Worm (Caenorhabditis elegans) whole organism, L4 larva: ENCODE data around the gene fbxb-65.

Source experiments
- F37D6.2 ChIP-seq: sonication (generic microtip); optimal IDR thresholded peaks from 2 replicates; lab custom pipeline; 2016; ENCODE audit warnings: mild to moderate bottlenecking, missing genetic modification characterization, missing compliant biosample characterization
- F49E8.2 ChIP-seq: sonication (generic microtip); optimal IDR thresholded peaks from 2 replicates; lab custom pipeline; 2016; ENCODE audit warnings: missing compliant biosample characterization, mild to moderate bottlenecking, missing genetic modification characterization, borderline replicate concordance
- T26A8.4 ChIP-seq: fragments of 200-800 bp; sonication (Bioruptor generic); IDR thresholded peaks from 2 replicates; pipeline ENCODE4 v1.3.6; 2022; ENCODE audit warnings: missing genetic modification characterization, missing compliant biosample characterization
- Y48G9A.11 ChIP-seq: fragments of 200-800 bp; sonication (Bioruptor generic); IDR thresholded peaks from 2 replicates; pipeline ENCODE4 v1.3.6; 2022; ENCODE audit warnings: missing genetic modification reagents, missing genetic modification characterization, missing compliant biosample characterization
- ZK337.2 ChIP-seq: fragments of 200-800 bp; sonication (Bioruptor generic); IDR thresholded peaks from 2 replicates; pipeline ENCODE4 v1.3.6; 2022; ENCODE audit warnings: missing genetic modification reagents, missing genetic modification characterization, missing compliant biosample characterization
- aha-1 ChIP-seq: fragments of 150-350 bp; peaks from one replicate; lab custom pipeline; 2014; ENCODE audit warnings: missing biosample characterization, missing genetic modification characterization
- ama-1 ChIP-seq: fragments of 150-350 bp; optimal IDR thresholded peaks from 2 replicates; lab custom pipeline; 2014; ENCODE audit warnings: inconsistent platforms, mixed read lengths
- ceh-20 ChIP-seq: fragments of 200-800 bp; sonication (Bioruptor generic); IDR thresholded peaks from 2 replicates; pipeline ENCODE4 v1.3.6; 2022; ENCODE audit warnings: missing genetic modification reagents, missing genetic modification characterization, missing compliant biosample characterization
- ceh-28 ChIP-seq: fragments of 150-350 bp; optimal IDR thresholded peaks from 2 replicates; lab custom pipeline; 2014; ENCODE audit warnings: missing biosample characterization, missing genetic modification reagents, missing genetic modification characterization
- ceh-62 ChIP-seq: sonication (generic microtip); optimal IDR thresholded peaks from 2 replicates; lab custom pipeline; 2017; ENCODE audit warnings: missing biosample characterization, missing genetic modification characterization
- ceh-82 ChIP-seq: sonication (generic microtip); optimal IDR thresholded peaks from 2 replicates; lab custom pipeline; 2017; ENCODE audit warnings: missing biosample characterization, missing genetic modification characterization
- ctbp-1 ChIP-seq: fragments of 200-800 bp; sonication (Bioruptor generic); IDR thresholded peaks from 2 replicates; pipeline ENCODE4 v1.3.6; 2022; ENCODE audit warnings: missing genetic modification reagents, missing genetic modification characterization, missing compliant biosample characterization
- daf-12 ChIP-seq: fragments of 150-350 bp; optimal IDR thresholded peaks from 2 replicates; lab custom pipeline; 2014; ENCODE audit warnings: missing biosample characterization, missing genetic modification reagents, missing genetic modification characterization
- dmd-6 ChIP-seq: fragments of 200-800 bp; sonication (Bioruptor generic); IDR thresholded peaks from 2 replicates; pipeline ENCODE4 v1.3.6; 2022; ENCODE audit warnings: missing genetic modification reagents, missing genetic modification characterization, missing compliant biosample characterization
- dmd-8 ChIP-seq: fragments of 200-800 bp; sonication (Bioruptor generic); IDR thresholded peaks from 2 replicates; pipeline ENCODE4 v1.3.6; 2022; ENCODE audit warnings: missing genetic modification characterization, missing compliant biosample characterization
- dmd-9 ChIP-seq: fragments of 200-800 bp; sonication (Bioruptor generic); IDR thresholded peaks from 2 replicates; pipeline ENCODE4 v1.3.6; 2022; ENCODE audit warnings: missing genetic modification reagents, missing genetic modification characterization, missing compliant biosample characterization
- egl-43 ChIP-seq: fragments of 200-800 bp; sonication (Bioruptor generic); IDR thresholded peaks from 2 replicates; pipeline ENCODE4 v1.3.6; 2022; ENCODE audit warnings: missing genetic modification reagents, missing genetic modification characterization, missing compliant biosample characterization
- lim-7 ChIP-seq: fragments of 200-800 bp; sonication (Bioruptor generic); IDR thresholded peaks from 2 replicates; pipeline ENCODE4 v1.3.6; 2022; ENCODE audit warnings: missing genetic modification characterization, missing compliant biosample characterization
- lin-38 ChIP-seq: fragments of 200-800 bp; sonication (Bioruptor generic); IDR thresholded peaks from 2 replicates; pipeline ENCODE4 v1.3.6; 2022; ENCODE audit warnings: missing genetic modification reagents, missing genetic modification characterization, missing compliant biosample characterization
- lin-39 ChIP-seq: fragments of 150-350 bp; optimal IDR thresholded peaks from 2 replicates; lab custom pipeline; 2014; ENCODE audit warnings: missing biosample characterization, missing genetic modification reagents, missing genetic modification characterization
- lir-3 ChIP-seq: sonication (generic microtip); optimal IDR thresholded peaks from 2 replicates; lab custom pipeline; 2016; ENCODE audit warnings: mild to moderate bottlenecking, missing genetic modification characterization, missing compliant biosample characterization
- mdl-1 ChIP-seq, 2 experiments: fragments of 150-350 bp in 1 of 2; sonication (generic microtip) in 1 of 2; optimal IDR thresholded peaks; 2 replicates each; lab custom pipeline; 2014 to 2017; ENCODE audit warnings: missing biosample characterization in 2 of 2, missing genetic modification characterization in 2 of 2
- mdt-29 ChIP-seq: fragments of 200-800 bp; sonication (Bioruptor generic); IDR thresholded peaks from 2 replicates; pipeline ENCODE4 v1.3.6; 2022; ENCODE audit warnings: missing genetic modification reagents, missing genetic modification characterization, missing compliant biosample characterization
- nhr-102 ChIP-seq: sonication (generic microtip); optimal IDR thresholded peaks from 2 replicates; lab custom pipeline; 2016; ENCODE audit warnings: mild to moderate bottlenecking, missing genetic modification characterization, moderate library complexity, missing compliant biosample characterization
- nhr-111 ChIP-seq: fragments of 200-800 bp; sonication (Bioruptor generic); optimal IDR thresholded peaks from 2 replicates; lab custom pipeline; 2018; ENCODE audit warnings: mild to moderate bottlenecking, missing genetic modification characterization, missing compliant biosample characterization
- nhr-237 ChIP-seq: sonication (generic microtip); optimal IDR thresholded peaks from 2 replicates; lab custom pipeline; 2017; ENCODE audit warnings: missing biosample characterization, missing genetic modification characterization
- nhr-41 ChIP-seq: fragments of 200-800 bp; sonication (Bioruptor generic); IDR thresholded peaks from 2 replicates; pipeline ENCODE4 v1.3.6; 2022; ENCODE audit warnings: missing genetic modification reagents, missing genetic modification characterization, missing compliant biosample characterization
- rbr-2 ChIP-seq: sonication (generic microtip); optimal IDR thresholded peaks from 2 replicates; lab custom pipeline; 2016; ENCODE audit warnings: missing genotype, missing genetic modification characterization, missing compliant biosample characterization
- snpc-4 ChIP-seq: fragments of 150-350 bp; optimal IDR thresholded peaks from 2 replicates; lab custom pipeline; 2014; ENCODE audit warnings: missing biosample characterization, missing genetic modification characterization
- spr-1 ChIP-seq: sonication (generic microtip); optimal IDR thresholded peaks from 2 replicates; lab custom pipeline; 2016; ENCODE audit warnings: mild to moderate bottlenecking, missing genetic modification characterization, missing compliant biosample characterization
- spr-3 ChIP-seq: fragments of 200-800 bp; sonication (Bioruptor generic); optimal IDR thresholded peaks from 2 replicates; lab custom pipeline; 2018; ENCODE audit warnings: mild to moderate bottlenecking, missing genetic modification characterization, missing compliant biosample characterization
- tag-97 ChIP-seq: fragments of 200-800 bp; sonication (Bioruptor generic); IDR thresholded peaks from 2 replicates; pipeline ENCODE4 v1.3.6; 2022; ENCODE audit warnings: missing genetic modification characterization, missing compliant biosample characterization
- unc-39 ChIP-seq: sonication (generic microtip); optimal IDR thresholded peaks from 2 replicates; lab custom pipeline; 2017; ENCODE audit warnings: missing biosample characterization, missing genetic modification characterization
- unc-62 ChIP-seq, 3 experiments: fragments of 150-350 bp in 1 of 3; sonication (generic microtip); optimal IDR thresholded peaks in 2 of 3; peaks in 1 of 3; 1 replicate in 1 of 3; 2 replicates in 2 of 3; lab custom pipeline; 2014 to 2017; ENCODE audit warnings: missing biosample characterization in 3 of 3, missing genetic modification characterization in 3 of 3, missing genetic modification reagents in 3 of 3, missing genotype in 1 of 3
- zag-1 ChIP-seq: fragments of 150-350 bp; optimal IDR thresholded peaks from 2 replicates; lab custom pipeline; 2014; ENCODE audit warnings: missing biosample characterization, missing genetic modification characterization
- zfp-3 ChIP-seq: fragments of 200-800 bp; sonication (Bioruptor generic); conservative IDR thresholded peaks from 2 replicates; pipeline ENCODE4 v1.3.6; 2022; ENCODE audit warnings: missing genetic modification reagents, missing genetic modification characterization, missing compliant biosample characterization
- zip-2 ChIP-seq: fragments of 150-350 bp; optimal IDR thresholded peaks from 2 replicates; lab custom pipeline; 2014; ENCODE audit warnings: missing biosample characterization, missing genetic modification characterization
- ztf-7 ChIP-seq: fragments of 150-350 bp; optimal IDR thresholded peaks from 2 replicates; lab custom pipeline; 2014; ENCODE audit warnings: missing biosample characterization, missing genetic modification characterization

The fbxb-65 gene

ce11 chrV:19354506-19354905 is 25.1 kb downstream of the fbxb-65 start:
- TF ChIP-seq nhr-41 (no peak), egl-43 (no peak), dmd-6 (GFP tag; lab: Robert Waterston, UW) (no peak), nhr-237 (tag; lab: Kevin White, UChicago) (no peak), lim-7 (GFP tag; lab: Robert Waterston, UW) (no peak), T26A8.4 (no peak)

DNA sequence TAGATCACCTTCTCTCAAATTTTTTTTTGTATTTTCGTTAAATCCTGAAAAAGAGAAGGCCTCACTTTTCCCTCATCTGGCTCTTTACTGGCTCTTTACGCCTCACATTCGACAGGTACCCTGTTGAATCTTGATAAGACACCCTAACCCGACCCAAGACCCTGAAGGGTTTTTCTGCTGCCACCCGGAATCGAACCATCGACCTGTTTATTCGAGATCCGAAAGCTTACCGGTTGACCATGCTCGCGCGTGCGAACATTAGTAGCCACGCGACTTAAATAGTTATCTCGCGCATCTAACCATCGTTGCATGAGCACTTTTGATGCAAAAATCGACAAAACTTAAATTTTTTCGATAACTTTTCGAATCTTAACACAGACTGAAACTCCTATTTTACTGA is 25.9 kb downstream of the fbxb-65 start:
- TF ChIP-seq lin-38 (GFP tag; lab: Robert Waterston, UW) = no peak
- no peak for TF ChIP-seq lir-3 (tag; lab: Kevin White, UChicago)
- TF ChIP-seq nhr-111 = no peak
- no peak for TF ChIP-seq lin-39
- no peak for TF ChIP-seq unc-39
- TF ChIP-seq tag-97 (GFP tag; lab: Robert Waterston, UW) = no peak
- TF ChIP-seq zag-1 (tag; lab: Kevin White, UChicago) = no peak
- TF ChIP-seq spr-3 (GFP tag; lab: Kevin White, UChicago) = no peak
- TF ChIP-seq mdl-1 (tag; optimal IDR thresholded peaks at IDR 0.05; lab: Kevin White, UChicago) = no peak
- TF ChIP-seq rbr-2 (tag; lab: Kevin White, UChicago) = no peak
- no peak for TF ChIP-seq unc-62 (GFP tag; optimal IDR thresholded peaks at IDR 0.05 in 1 of 2; lab: Kevin White, UChicago)
- TF ChIP-seq unc-62 (tag; optimal IDR thresholded peaks at IDR 0.05; lab: Kevin White, UChicago) = no peak
- no peak for TF ChIP-seq ctbp-1 (GFP tag; lab: Robert Waterston, UW)
- TF ChIP-seq ceh-28 = no peak
- no peak for TF ChIP-seq nhr-102 (tag; lab: Kevin White, UChicago)
- no peak for TF ChIP-seq ZK337.2 (GFP tag; lab: Robert Waterston, UW)
- no peak for TF ChIP-seq zfp-3 (GFP tag; lab: Robert Waterston, UW)
- TF ChIP-seq ceh-62 (tag; lab: Kevin White, UChicago) = no peak
- no peak for TF ChIP-seq Y48G9A.11
- no peak for TF ChIP-seq dmd-9 (GFP tag; lab: Robert Waterston, UW)
- no peak for TF ChIP-seq T26A8.4

- TF ChIP-seq unc-39 (no peak), zip-2 (tag; lab: Kevin White, UChicago) (no peak), zag-1 (tag; lab: Kevin White, UChicago) (no peak), snpc-4 (tag; lab: Kevin White, UChicago) (no peak), nhr-237 (tag; lab: Kevin White, UChicago) (no peak), dmd-6 (GFP tag; lab: Robert Waterston, UW) (no peak), spr-1 (tag; lab: Kevin White, UChicago) (no peak), F37D6.2 (no peak), F49E8.2 (tag; lab: Kevin White, UChicago) (no peak), dmd-8 (GFP tag; lab: Robert Waterston, UW) (no peak), daf-12 (tag; lab: Kevin White, UChicago) (no peak), mdt-29 (GFP tag; lab: Robert Waterston, UW) (no peak), ztf-7 (tag; lab: Kevin White, UChicago) (no peak), spr-3 (GFP tag; lab: Kevin White, UChicago) (no peak), rbr-2 (tag; lab: Kevin White, UChicago) (no peak), aha-1 (no peak)
These were observed 27.4 kb downstream of the fbxb-65 start for ce11 chrV:19356717-19357116.

ce11 chrV:19358039-19358438 is 28.7 kb downstream of the fbxb-65 start:
- TF ChIP-seq ceh-82 (tag; lab: Kevin White, UChicago) (no peak), dmd-8 (GFP tag; lab: Robert Waterston, UW) (no peak), ama-1 (lab: Kevin White, UChicago) (no peak), mdt-29 (GFP tag; lab: Robert Waterston, UW) (no peak), ceh-20 (peak; percentile 22; the same call in 1 of the 2 replicates)
